Worm (Caenorhabditis elegans) whole organism, early embryonic: ENCODE results near the gene C50B6.7.

ENCODE experiments used
- B0310.2 ChIP-seq: sonication (generic microtip); optimal IDR thresholded peaks from 2 replicates; lab custom pipeline; 2016; ENCODE audit warnings: mild to moderate bottlenecking, missing genetic modification characterization, missing compliant biosample characterization
- F13C5.2 ChIP-seq: sonication (generic microtip); optimal IDR thresholded peaks from 2 replicates; lab custom pipeline; 2017; ENCODE audit warnings: mild to moderate bottlenecking, missing genetic modification characterization, inconsistent platforms, missing compliant biosample characterization
- aly-1 ChIP-seq: sonication (generic microtip); optimal IDR thresholded peaks from 2 replicates; lab custom pipeline; 2016; ENCODE audit warnings: missing genetic modification characterization, missing compliant biosample characterization
- ama-1 ChIP-seq: fragments of 150-350 bp; optimal IDR thresholded peaks from 2 replicates; lab custom pipeline; 2014
- ceh-13 ChIP-seq: fragments of 200-800 bp; sonication (Bioruptor generic); optimal IDR thresholded peaks from 2 replicates; lab custom pipeline; 2018; ENCODE audit warnings: mild to moderate bottlenecking, missing genetic modification characterization, missing compliant biosample characterization
- ceh-36 ChIP-seq: sonication (generic microtip); optimal IDR thresholded peaks from 2 replicates; lab custom pipeline; 2016; ENCODE audit warnings: missing genetic modification characterization, inconsistent platforms, missing compliant biosample characterization
- ets-7 ChIP-seq: sonication (generic microtip); optimal IDR thresholded peaks from 2 replicates; lab custom pipeline; 2016; ENCODE audit warnings: missing genotype, missing genetic modification characterization, missing compliant biosample characterization
- flt-1 ChIP-seq: fragments of 200-800 bp; sonication (Bioruptor generic); IDR thresholded peaks from 2 replicates; pipeline ENCODE4 v1.3.6; 2022; ENCODE audit warnings: missing genetic modification characterization, missing compliant biosample characterization
- hmbx-1 ChIP-seq: sonication (generic microtip); optimal IDR thresholded peaks from 2 replicates; lab custom pipeline; 2016; ENCODE audit warnings: mild to moderate bottlenecking, missing genetic modification characterization, missing compliant biosample characterization
- hmg-4 ChIP-seq: fragments of 200-800 bp; sonication (Bioruptor generic); optimal IDR thresholded peaks from 2 replicates; lab custom pipeline; 2018; ENCODE audit warnings: mild to moderate bottlenecking, missing genetic modification characterization, missing compliant biosample characterization
- hnd-1 ChIP-seq: sonication (generic microtip); optimal IDR thresholded peaks from 2 replicates; lab custom pipeline; 2016; ENCODE audit warnings: missing genetic modification characterization, missing compliant biosample characterization
- pes-1 ChIP-seq: fragments of 200-800 bp; sonication (Bioruptor generic); IDR thresholded peaks from 2 replicates; pipeline ENCODE4 v1.3.6; 2022; ENCODE audit warnings: missing genetic modification reagents, missing genetic modification characterization, missing compliant biosample characterization
- scrt-1 ChIP-seq: fragments of 200-800 bp; sonication (Bioruptor generic); IDR thresholded peaks from 2 replicates; pipeline ENCODE4 v1.3.6; 2022; ENCODE audit warnings: missing genetic modification characterization, missing compliant biosample characterization
- sea-1 ChIP-seq: fragments of 200-800 bp; sonication (Bioruptor generic); conservative IDR thresholded peaks from 2 replicates; pipeline ENCODE4 v1.3.6; 2022; ENCODE audit warnings: missing genetic modification characterization, missing compliant biosample characterization
- tbx-11 ChIP-seq: fragments of 200-800 bp; sonication (Bioruptor generic); IDR thresholded peaks from 2 replicates; pipeline ENCODE4 v1.3.6; 2022; ENCODE audit warnings: missing genetic modification characterization, missing compliant biosample characterization
- tbx-37 ChIP-seq: fragments of 200-800 bp; sonication (Bioruptor generic); conservative IDR thresholded peaks from 2 replicates; pipeline ENCODE4 v1.3.6; 2022; ENCODE audit warnings: missing genetic modification reagents, missing genetic modification characterization, missing compliant biosample characterization
- tra-4 ChIP-seq: sonication (generic microtip); optimal IDR thresholded peaks from 2 replicates; lab custom pipeline; 2017; ENCODE audit warnings: missing genetic modification characterization, missing compliant biosample characterization

C50B6.7 gene

DNA sequence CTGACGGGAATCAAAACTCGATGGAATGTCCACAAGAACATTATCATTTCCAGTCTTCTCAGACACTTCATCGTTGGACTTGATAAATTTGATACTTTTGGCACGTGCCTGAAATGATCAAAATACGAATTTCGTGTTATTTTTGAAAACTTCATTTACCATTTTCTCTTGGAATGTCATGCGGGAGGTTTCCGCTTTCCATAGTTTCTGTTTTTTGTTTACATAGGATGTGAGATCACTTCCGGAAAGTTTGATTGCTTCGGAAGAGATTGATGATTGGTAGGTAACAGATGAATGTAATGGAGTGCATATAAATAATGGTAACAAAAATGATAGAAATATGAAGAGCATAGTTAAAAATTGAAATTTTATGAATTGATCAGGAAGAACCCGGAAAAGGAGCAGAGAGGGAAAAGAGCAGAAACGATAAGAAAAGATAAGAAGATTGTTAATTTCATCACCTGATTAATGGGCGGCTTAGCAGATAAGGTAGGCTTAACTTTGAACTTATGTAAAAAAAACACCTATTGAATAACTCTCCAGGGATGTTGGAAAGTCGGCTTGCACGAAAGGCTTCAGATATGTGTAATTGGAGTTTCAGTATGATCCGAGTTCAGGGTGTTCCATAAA lies 33.0 kb upstream of the C50B6.7 start, which contains the start of gene F32H5.1:
TSS of gene F32H5.1 (minus strand) at position 386 of the 630 bp plus-strand sequence.
- no peak for TF ChIP-seq tra-4 (tag; lab: Kevin White, UChicago)
- no peak for TF ChIP-seq hmbx-1 (tag; lab: Kevin White, UChicago)
- no peak for TF ChIP-seq sea-1 (GFP tag; lab: Robert Waterston, UW)
- no peak for TF ChIP-seq scrt-1
- no peak for TF ChIP-seq ceh-13 (GFP tag; lab: Kevin White, UChicago)
- no peak for TF ChIP-seq flt-1
- TF ChIP-seq ets-7: no peak
- no peak for TF ChIP-seq tbx-37 (GFP tag; lab: Robert Waterston, UW)
- TF ChIP-seq tbx-11 (GFP tag; lab: Robert Waterston, UW): no peak
- no peak for TF ChIP-seq hnd-1 (tag; lab: Kevin White, UChicago)
- TF ChIP-seq aly-1 (tag; lab: Kevin White, UChicago): no peak
- no peak for TF ChIP-seq B0310.2 (tag; lab: Kevin White, UChicago)
- no peak for TF ChIP-seq ama-1 (lab: Kevin White, UChicago)
- no peak for TF ChIP-seq ceh-36 (tag; lab: Kevin White, UChicago)
- no peak for TF ChIP-seq hmg-4 (GFP tag; lab: Kevin White, UChicago)
- TF ChIP-seq F13C5.2: no peak

DNA sequence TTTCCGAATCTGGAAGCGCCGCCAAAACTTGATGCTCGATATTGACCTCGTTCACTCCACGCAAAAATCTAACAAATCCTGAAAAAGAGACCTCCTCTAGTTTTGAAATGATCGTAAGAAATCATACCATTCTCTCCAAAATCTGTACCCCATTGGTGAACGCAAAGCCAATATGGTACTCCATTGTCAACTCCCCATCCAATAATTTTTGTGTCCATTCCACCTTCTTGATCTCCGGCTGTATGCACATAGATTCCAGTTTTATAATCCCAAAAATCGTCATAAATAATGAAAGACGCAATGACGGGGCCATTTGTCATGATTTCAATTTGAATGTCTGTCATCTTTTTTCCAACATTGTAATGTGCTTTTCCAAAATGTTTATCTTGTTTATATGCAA lies 31.4 kb upstream of the C50B6.7 start:
- TF ChIP-seq B0310.2 (tag; lab: Kevin White, UChicago): no peak
- no peak for TF ChIP-seq tbx-11 (GFP tag; lab: Robert Waterston, UW)
- TF ChIP-seq ceh-13 (GFP tag; lab: Kevin White, UChicago): no peak
- no peak for TF ChIP-seq ets-7
- no peak for TF ChIP-seq hmbx-1 (tag; lab: Kevin White, UChicago)
- no peak for TF ChIP-seq scrt-1

DNA sequence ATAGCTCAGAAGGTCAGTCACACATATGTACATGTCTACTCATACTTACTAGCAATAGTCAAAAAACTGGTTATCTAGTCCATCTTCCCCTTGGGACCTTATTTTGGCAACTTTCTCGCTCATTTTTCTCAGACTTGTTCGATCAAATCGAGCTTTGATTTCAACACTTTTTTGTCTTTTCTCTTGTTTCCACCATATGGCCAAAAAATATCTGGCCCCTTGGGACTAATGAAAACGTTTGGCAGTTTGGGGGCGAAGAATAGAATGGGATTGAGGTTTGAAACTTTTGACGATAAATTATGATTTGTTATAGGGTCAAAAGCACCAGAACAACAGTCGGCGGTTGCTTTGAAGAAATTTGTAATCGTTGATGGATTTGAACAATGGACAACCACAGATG lies 27.6 kb upstream of the C50B6.7 start:
- TF ChIP-seq ets-7: no peak
- no peak for TF ChIP-seq hmbx-1 (tag; lab: Kevin White, UChicago)
- no peak for TF ChIP-seq ama-1 (lab: Kevin White, UChicago)
- no peak for TF ChIP-seq ceh-13 (GFP tag; lab: Kevin White, UChicago)
- no peak for TF ChIP-seq tbx-37 (GFP tag; lab: Robert Waterston, UW)
- no peak for TF ChIP-seq B0310.2 (tag; lab: Kevin White, UChicago)
- TF ChIP-seq F13C5.2: no peak
- TF ChIP-seq ceh-36 (tag; lab: Kevin White, UChicago): no peak
- no peak for TF ChIP-seq flt-1
- TF ChIP-seq sea-1 (GFP tag; lab: Robert Waterston, UW): no peak
- TF ChIP-seq aly-1 (tag; lab: Kevin White, UChicago): no peak
- no peak for TF ChIP-seq scrt-1
- TF ChIP-seq tbx-11 (GFP tag; lab: Robert Waterston, UW): no peak
- no peak for TF ChIP-seq tra-4 (tag; lab: Kevin White, UChicago)
- no peak for TF ChIP-seq hmg-4 (GFP tag; lab: Kevin White, UChicago)
- TF ChIP-seq pes-1 (GFP tag; lab: Robert Waterston, UW): no peak
- TF ChIP-seq hnd-1 (tag; lab: Kevin White, UChicago): no peak

DNA sequence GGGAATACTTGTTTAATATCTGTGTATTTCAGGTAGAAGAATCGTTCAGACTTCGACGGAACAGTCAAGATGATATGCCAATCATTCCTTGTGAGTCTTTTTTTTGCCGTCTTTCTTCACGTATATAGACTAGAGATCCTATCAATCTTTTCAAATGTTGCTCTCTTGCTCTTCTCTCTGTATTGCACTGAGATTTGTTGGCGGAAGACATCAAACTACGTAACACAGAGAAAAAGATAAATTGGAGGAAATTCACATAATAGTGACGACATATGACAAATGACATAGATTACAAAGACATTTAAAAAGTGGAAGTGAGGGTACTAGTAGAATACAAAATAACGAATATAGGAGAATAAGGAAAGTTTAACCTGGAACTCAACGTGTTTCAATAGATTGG lies 27.0 kb upstream of the C50B6.7 start:
- TF ChIP-seq hmg-4 (GFP tag; lab: Kevin White, UChicago): no peak

DNA sequence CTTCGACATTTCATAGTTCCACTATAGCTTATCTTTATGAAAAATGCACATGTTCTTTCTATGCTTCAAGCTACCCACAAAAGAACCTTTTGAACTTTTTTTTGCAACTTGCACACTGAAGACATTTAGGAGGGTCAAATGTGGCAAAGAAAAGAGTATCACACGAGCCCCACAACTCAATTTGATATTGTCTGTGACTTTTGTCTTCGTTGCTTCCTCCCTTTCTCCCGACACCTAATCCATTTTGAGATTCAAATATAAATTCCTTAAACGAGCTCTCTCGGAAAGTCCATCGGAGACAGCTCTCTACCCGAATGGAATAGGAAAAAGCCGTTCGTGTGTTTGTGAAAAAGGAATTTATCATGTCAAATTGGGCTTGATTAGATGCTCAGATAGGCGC lies 25.5 kb upstream of the C50B6.7 start:
- TF ChIP-seq hnd-1 (tag; lab: Kevin White, UChicago) (no peak), ama-1 (lab: Kevin White, UChicago) (no peak), tbx-37 (GFP tag; lab: Robert Waterston, UW) (no peak), ets-7 (no peak), tbx-11 (GFP tag; lab: Robert Waterston, UW) (no peak), flt-1 (no peak)

DNA sequence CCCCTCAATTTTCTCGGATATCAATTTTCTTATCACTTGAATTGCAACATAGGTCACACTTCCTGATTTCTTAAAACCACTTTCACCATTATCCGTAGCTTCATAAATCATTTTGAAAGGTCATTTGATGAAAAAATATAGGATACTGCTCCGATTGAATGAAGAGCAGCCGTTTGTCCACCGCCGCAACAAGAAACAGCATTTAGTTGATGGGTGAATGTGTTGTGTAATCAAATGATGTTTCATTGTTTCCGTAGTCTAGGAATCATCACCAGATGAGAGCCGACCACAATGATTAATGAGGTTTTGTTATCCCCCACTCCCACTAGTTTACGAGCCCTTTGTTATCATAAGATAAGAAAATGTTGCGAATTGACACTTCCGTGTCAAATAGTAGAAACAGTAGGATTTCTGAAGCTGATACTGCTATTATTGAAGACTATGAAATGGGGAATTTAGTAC lies 21.1 kb upstream of the C50B6.7 start, which contains the start of gene twk-43:
TSS of gene twk-43 (plus strand) at position 412 of the 462 bp plus-strand sequence.
- no peak for TF ChIP-seq tbx-37 (GFP tag; lab: Robert Waterston, UW)
- TF ChIP-seq pes-1 (GFP tag; lab: Robert Waterston, UW): no peak

DNA sequence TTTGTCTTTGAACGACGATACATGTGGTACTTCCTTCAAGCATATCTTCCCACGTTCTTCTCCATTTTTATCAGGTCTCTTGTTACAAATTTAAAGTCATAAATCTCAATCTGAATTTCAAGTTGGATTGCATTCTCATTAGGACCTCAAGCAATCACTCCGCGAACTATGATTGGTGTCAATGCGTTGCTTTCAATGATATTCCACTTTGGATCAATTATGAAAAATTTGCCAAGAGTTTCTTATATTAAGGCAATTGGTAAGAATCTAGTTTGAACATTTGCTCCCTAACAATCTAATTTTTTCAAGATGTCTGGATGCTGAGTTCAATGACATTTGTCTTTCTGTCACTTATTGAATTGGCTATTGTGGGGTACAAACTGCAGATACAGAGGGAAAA lies 17.5 kb upstream of the C50B6.7 start:
- TF ChIP-seq tra-4 (tag; lab: Kevin White, UChicago): no peak
- TF ChIP-seq scrt-1: no peak
- TF ChIP-seq ets-7: no peak
- TF ChIP-seq F13C5.2: no peak
- no peak for TF ChIP-seq tbx-37 (GFP tag; lab: Robert Waterston, UW)
- TF ChIP-seq aly-1 (tag; lab: Kevin White, UChicago): no peak
- TF ChIP-seq hmbx-1 (tag; lab: Kevin White, UChicago): no peak
- no peak for TF ChIP-seq B0310.2 (tag; lab: Kevin White, UChicago)
- TF ChIP-seq hmg-4 (GFP tag; lab: Kevin White, UChicago): no peak
- TF ChIP-seq ceh-13 (GFP tag; lab: Kevin White, UChicago): no peak
- TF ChIP-seq pes-1 (GFP tag; lab: Robert Waterston, UW): no peak
- no peak for TF ChIP-seq sea-1 (GFP tag; lab: Robert Waterston, UW)
- TF ChIP-seq flt-1: no peak
- TF ChIP-seq ceh-36 (tag; lab: Kevin White, UChicago): no peak
- TF ChIP-seq ama-1 (lab: Kevin White, UChicago): no peak
